Fruit fly (Drosophila melanogaster) whole organism, embryonic: ENCODE results near the gene Art4.

Experiments used
- Drgx ChIP-seq: fragments of 200-800 bp; sonication (Bioruptor generic); IDR thresholded peaks from 2 replicates; pipeline ENCODE4 v1.3.6; 2022; ENCODE audit warnings: missing biosample characterization, missing genetic modification characterization
- Sox100B ChIP-seq: fragments of 200-800 bp; sonication (Bioruptor generic); optimal IDR thresholded peaks from 3 replicates; lab custom pipeline; 2018; ENCODE audit warnings: missing biosample characterization, mild to moderate bottlenecking, missing genetic modification characterization
- nom ChIP-seq: fragments of 200-800 bp; sonication (Bioruptor generic); optimal IDR thresholded peaks from 2 replicates; lab custom pipeline; 2017; ENCODE audit warnings: missing biosample characterization, missing genetic modification characterization, mild to moderate bottlenecking, moderate library complexity, missing genetic modification reagents

Art4 gene

dm6 chr3R:9933356-9933755, 52.5 kb downstream of the Art4 start:
- no peak for TF ChIP-seq Sox100B (GFP tag; lab: Kevin White, UChicago)
- peak; percentile 35; the same call in 1 of the 2 replicates for TF ChIP-seq Drgx (GFP tag; lab: Robert Waterston, UW)
- peak; percentile 52 for TF ChIP-seq nom (GFP tag; lab: Kevin White, UChicago)
- TF ChIP-seq, all 482 proteins: peak for 2
